Fruit fly (Drosophila melanogaster): ENCODE results near the gene comt.

comt gene

dm6 chrX:13258048-13258756 lies 619 bp upstream of the comt start, which contains the start of the genes mew and CG15742 (continued):
- TF ChIP-seq Dref (GFP tag; IDR thresholded peaks at IDR 0.05): peak; percentile 55

- TF ChIP-seq Ada2b (GFP tag; IDR thresholded peaks at IDR 0.05) (peak; percentile 39), CG17359 (tag; optimal IDR thresholded peaks at IDR 0.05) (peak; percentile 41), bsh (GFP tag; optimal IDR thresholded peaks at IDR 0.05) (peak in 1 of 2 experiments; percentile 37), CG10979 (tag; optimal IDR thresholded peaks at IDR 0.05) (peak; percentile 17), zfh1 (GFP tag; IDR thresholded peaks at IDR 0.05) (0 out of 3 replicates have a peak, but pooled peaks have one; percentile 10), Atf-2 (GFP tag; optimal IDR thresholded peaks at IDR 0.05) (no peak), vvl (GFP tag; IDR thresholded peaks at IDR 0.05) (peak; percentile 17; the same call in 1 of the 2 replicates), Med (GFP tag) (peak; percentile 59), CG2889 (GFP tag; IDR thresholded peaks at IDR 0.05) (no peak), Xbp1 (GFP tag; optimal IDR thresholded peaks at IDR 0.05) (peak; percentile 10), phol (tag; optimal IDR thresholded peaks at IDR 0.05) (peak; percentile 26), Pdp1 (GFP tag; optimal IDR thresholded peaks at IDR 0.05) (peak in 1 of 2 experiments; percentile 3), CG13775 (GFP tag; optimal IDR thresholded peaks at IDR 0.05) (no peak), CG13424 (tag; optimal IDR thresholded peaks at IDR 0.05) (peak; percentile 15), CG6854 (GFP tag; optimal IDR thresholded peaks at IDR 0.05) (no peak), grau (tag; optimal IDR thresholded peaks at IDR 0.05) (peak; percentile 19), fu2 (GFP tag; optimal IDR thresholded peaks at IDR 0.05) (no peak), sug (tag; optimal IDR thresholded peaks at IDR 0.05) (no peak), CG9797 (GFP tag; optimal IDR thresholded peaks at IDR 0.05) (no peak), crol (GFP tag; IDR thresholded peaks at IDR 0.05) (peak; percentile 48), BtbVII (GFP tag; optimal IDR thresholded peaks at IDR 0.05) (no peak), ci (GFP tag; IDR thresholded peaks at IDR 0.05) (0 out of 3 replicates have a peak, but pooled peaks have one; percentile 34), Trl (optimal IDR thresholded peaks at IDR 0.05) (peak; percentile 29 to 41), Trl (GFP tag; optimal IDR thresholded peaks at IDR 0.05) (no peak), psq (GFP tag; optimal IDR thresholded peaks at IDR 0.05) (peak; percentile 34), CG17829 (tag; optimal IDR thresholded peaks at IDR 0.05) (peak; percentile 5), CG12391 (tag; optimal IDR thresholded peaks at IDR 0.05) (peak; percentile 15), Oli (tag; optimal IDR thresholded peaks at IDR 0.05) (peak; percentile 40), CG8924 (tag; optimal IDR thresholded peaks at IDR 0.05) (peak; percentile 1), Lim3 (GFP tag; IDR thresholded peaks at IDR 0.05) (no peak), D19A (tag; optimal IDR thresholded peaks at IDR 0.05) (peak; percentile 3), Xrp1 (GFP tag; IDR thresholded peaks at IDR 0.05) (peak; percentile 17; the same call in 1 of the 2 replicates), Doc2 (GFP tag; IDR thresholded peaks at IDR 0.05) (no peak), CG2712 (tag; optimal IDR thresholded peaks at IDR 0.05) (peak; percentile 14), CG12769 (tag; optimal IDR thresholded peaks at IDR 0.05) (peak; percentile 12), hth (optimal IDR thresholded peaks at IDR 0.05) (no peak), CG7839 (tag; optimal IDR thresholded peaks at IDR 0.05) (peak; percentile 18), Dp (GFP tag; optimal IDR thresholded peaks at IDR 0.05) (no peak), CG18262 (tag; optimal IDR thresholded peaks at IDR 0.05) (peak; percentile 23), oc (tag; optimal IDR thresholded peaks at IDR 0.05) (peak; percentile 26), Blimp-1 (GFP tag; optimal IDR thresholded peaks at IDR 0.05) (peak; percentile 4), NFAT (GFP tag; IDR thresholded peaks at IDR 0.05) (0 out of 2 replicates have a peak, but pooled peaks have one; percentile 13), tx (GFP tag; optimal IDR thresholded peaks at IDR 0.05) (no peak), nmo (GFP tag; optimal IDR thresholded peaks at IDR 0.05) (peak; percentile 32), danr (GFP tag; IDR thresholded peaks at IDR 0.05) (no peak), CG31388 (GFP tag; optimal IDR thresholded peaks at IDR 0.05) (no peak)
Observed at dm6 chrX:13272676-13273233, 13.9 kb downstream of the comt start.
